Fruit fly (Drosophila melanogaster) whole organism, embryonic: ENCODE results near the gene CG33947.

Source experiments
- Antp ChIP-seq: fragments of 200-800 bp; sonication (Bioruptor generic); optimal IDR thresholded peaks from 3 replicates; lab custom pipeline; 2016; ENCODE audit warnings: missing biosample characterization, missing genetic modification characterization
- CG11560 ChIP-seq: fragments of 200-800 bp; sonication (Bioruptor generic); IDR thresholded peaks from 3 replicates; pipeline ENCODE4 v1.3.6; 2022; ENCODE audit warnings: missing biosample characterization, missing genetic modification characterization
- CG12071 ChIP-seq: fragments of 200-800 bp; sonication (Bioruptor generic); optimal IDR thresholded peaks from 3 replicates; lab custom pipeline; 2018; ENCODE audit warnings: missing biosample characterization, mild to moderate bottlenecking, missing genetic modification characterization
- CG13624 ChIP-seq: fragments of 200-800 bp; sonication (Bioruptor generic); optimal IDR thresholded peaks from 2 replicates; lab custom pipeline; 2016; ENCODE audit warnings: missing biosample characterization, missing genetic modification characterization
- CG14441 ChIP-seq: fragments of 200-800 bp; sonication (Bioruptor generic); IDR thresholded peaks from 2 replicates; pipeline ENCODE4 v1.3.6; 2022; ENCODE audit warnings: missing biosample characterization, missing genetic modification characterization
- CG14710 ChIP-seq: fragments of 200-800 bp; sonication (Bioruptor generic); optimal IDR thresholded peaks from 3 replicates; lab custom pipeline; 2019; ENCODE audit warnings: missing biosample characterization, mild to moderate bottlenecking, missing genetic modification characterization, moderate library complexity
- CG15479 ChIP-seq: fragments of 200-800 bp; sonication (Bioruptor generic); optimal IDR thresholded peaks from 3 replicates; lab custom pipeline; 2019; ENCODE audit warnings: missing biosample characterization, mild to moderate bottlenecking, missing genetic modification characterization, moderate library complexity
- CG1647 ChIP-seq: fragments of 200-800 bp; sonication (Bioruptor generic); optimal IDR thresholded peaks from 3 replicates; lab custom pipeline; 2016; ENCODE audit warnings: missing biosample characterization, missing genetic modification characterization
- CG18619 ChIP-seq: fragments of 200-800 bp; sonication (Bioruptor generic); optimal IDR thresholded peaks from 3 replicates; lab custom pipeline; 2017; ENCODE audit warnings: missing biosample characterization, mild to moderate bottlenecking, missing genetic modification characterization
- CG2889 ChIP-seq: fragments of 200-800 bp; sonication (Bioruptor generic); IDR thresholded peaks from 3 replicates; pipeline ENCODE4 v1.3.6; 2022; ENCODE audit warnings: missing biosample characterization, missing genetic modification characterization
- CG3065 ChIP-seq: fragments of 200-800 bp; sonication (Bioruptor generic); optimal IDR thresholded peaks from 2 replicates; lab custom pipeline; 2016; ENCODE audit warnings: missing biosample characterization, missing genetic modification characterization
- CG31441 ChIP-seq: fragments of 200-800 bp; sonication (Bioruptor generic); IDR thresholded peaks from 2 replicates; pipeline ENCODE4 v1.3.6; 2022; ENCODE audit warnings: missing biosample characterization, missing genetic modification characterization
- CG3407 ChIP-seq: fragments of 200-800 bp; sonication (Bioruptor generic); optimal IDR thresholded peaks from 2 replicates; lab custom pipeline; 2018; ENCODE audit warnings: missing biosample characterization, mild to moderate bottlenecking, missing genetic modification characterization
- CG42726 ChIP-seq: fragments of 200-800 bp; sonication (Bioruptor generic); IDR thresholded peaks from 2 replicates; pipeline ENCODE4 v1.3.6; 2022; ENCODE audit warnings: missing biosample characterization, missing genetic modification characterization; ENCODE audit not compliant: partially characterized antibody
- CG4617 ChIP-seq: fragments of 200-800 bp; sonication (Bioruptor generic); optimal IDR thresholded peaks from 3 replicates; lab custom pipeline; 2016; ENCODE audit warnings: missing biosample characterization, missing genetic modification characterization, borderline replicate concordance
- CG4820 ChIP-seq: fragments of 200-800 bp; sonication (Bioruptor generic); optimal IDR thresholded peaks from 3 replicates; lab custom pipeline; 2016; ENCODE audit warnings: missing biosample characterization, missing genetic modification characterization
- CG6791 ChIP-seq: fragments of 200-800 bp; sonication (Bioruptor generic); IDR thresholded peaks from 3 replicates; pipeline ENCODE4 v1.3.6; 2022; ENCODE audit warnings: missing biosample characterization, missing genetic modification characterization; ENCODE audit not compliant: partially characterized antibody
- CG6813 ChIP-seq: fragments of 200-800 bp; sonication (Bioruptor generic); optimal IDR thresholded peaks from 2 replicates; lab custom pipeline; 2017; ENCODE audit warnings: missing biosample characterization, missing genetic modification characterization, mild to moderate bottlenecking, moderate library complexity, missing genetic modification reagents
- CG7786 ChIP-seq: fragments of 200-800 bp; sonication (Bioruptor generic); optimal IDR thresholded peaks from 2 replicates; lab custom pipeline; 2016; ENCODE audit warnings: missing biosample characterization, missing genetic modification characterization
- CG8478 ChIP-seq: fragments of >200 bp; optimal IDR thresholded peaks from 2 replicates; lab custom pipeline; 2018
- CG9437 ChIP-seq: fragments of 200-800 bp; sonication (Bioruptor generic); optimal IDR thresholded peaks from 2 replicates; lab custom pipeline; 2018; ENCODE audit warnings: missing biosample characterization, mild to moderate bottlenecking, missing genetic modification characterization
- Deaf1 ChIP-seq: fragments of 200-800 bp; optimal IDR thresholded peaks from 3 replicates; lab custom pipeline; 2019; ENCODE audit warnings: missing biosample characterization, mild to moderate bottlenecking, missing genetic modification characterization, moderate library complexity
- E2f1 ChIP-seq: fragments of 200-800 bp; sonication (Bioruptor generic); IDR thresholded peaks from 2 replicates; pipeline ENCODE4 v1.3.6; 2022; ENCODE audit warnings: missing biosample characterization, missing genetic modification characterization
- Eip74EF ChIP-seq, 2 experiments: fragments of 200-800 bp in 1 of 2; fragments of >200 bp in 1 of 2; sonication (Bioruptor generic) in 1 of 2; optimal IDR thresholded peaks; 2 replicates each; lab custom pipeline; 2017 to 2019; ENCODE audit warnings: missing biosample characterization in 2 of 2, missing genetic modification characterization in 2 of 2, mild to moderate bottlenecking in 1 of 2, moderate library complexity in 1 of 2
- GATAe ChIP-seq: fragments of 200-800 bp; sonication (Bioruptor generic); conservative IDR thresholded peaks from 2 replicates; pipeline ENCODE4 v1.3.6; 2022; ENCODE audit warnings: missing biosample characterization, missing genetic modification characterization
- Hand ChIP-seq: fragments of 200-800 bp; sonication (Bioruptor generic); optimal IDR thresholded peaks from 2 replicates; lab custom pipeline; 2017; ENCODE audit warnings: mild to moderate bottlenecking, missing biosample characterization, missing genetic modification reagents, missing genetic modification characterization
- Hr51 ChIP-seq, 2 experiments: fragments of 200-800 bp; sonication (Bioruptor generic); optimal IDR thresholded peaks; 2 replicates in 1 of 2; 3 replicates in 1 of 2; lab custom pipeline; 2016 to 2018; ENCODE audit warnings: missing biosample characterization in 2 of 2, missing genetic modification characterization in 2 of 2, mild to moderate bottlenecking in 1 of 2, moderate library complexity in 1 of 2
- Mes4 ChIP-seq: fragments of 200-800 bp; sonication (Bioruptor generic); optimal IDR thresholded peaks from 2 replicates; lab custom pipeline; 2016; ENCODE audit warnings: missing biosample characterization, missing genetic modification characterization
- NC2α ChIP-seq: fragments of 200-800 bp; sonication (Bioruptor generic); optimal IDR thresholded peaks from 2 replicates; lab custom pipeline; 2016; ENCODE audit warnings: missing biosample characterization, missing genetic modification characterization
- Nf-YB ChIP-seq: fragments of 200-800 bp; sonication (Bioruptor generic); optimal IDR thresholded peaks from 3 replicates; lab custom pipeline; 2019; ENCODE audit warnings: missing biosample characterization, mild to moderate bottlenecking, missing genetic modification characterization, moderate library complexity
- Scr ChIP-seq: fragments of 200-800 bp; sonication (Bioruptor generic); IDR thresholded peaks from 2 replicates; pipeline ENCODE4 v1.3.6; 2022; ENCODE audit warnings: missing biosample characterization, missing genetic modification characterization; ENCODE audit not compliant: partially characterized antibody
- Sin3A ChIP-seq: fragments of >200 bp; optimal IDR thresholded peaks from 2 replicates; lab custom pipeline; 2018
- Sox102F ChIP-seq: fragments of 200-800 bp; sonication (Bioruptor generic); optimal IDR thresholded peaks from 2 replicates; lab custom pipeline; 2018; ENCODE audit warnings: missing biosample characterization, mild to moderate bottlenecking, missing genetic modification characterization, moderate library complexity
- aop ChIP-seq: fragments of 200-800 bp; sonication (Bioruptor generic); IDR thresholded peaks from 2 replicates; pipeline ENCODE4 v1.3.6; 2022; ENCODE audit warnings: missing biosample characterization, missing genetic modification characterization
- ato ChIP-seq: fragments of 200-800 bp; sonication (Bioruptor generic); IDR thresholded peaks from 2 replicates; pipeline ENCODE4 v1.3.6; 2022; ENCODE audit warnings: missing biosample characterization, missing genetic modification characterization; ENCODE audit not compliant: partially characterized antibody
- bcd ChIP-seq: fragments of 200-800 bp; sonication (Bioruptor generic); optimal IDR thresholded peaks from 2 replicates; lab custom pipeline; 2017; ENCODE audit warnings: missing biosample characterization, mild to moderate bottlenecking, missing genetic modification characterization
- cato ChIP-seq: fragments of 200-800 bp; sonication (Bioruptor generic); optimal IDR thresholded peaks from 2 replicates; lab custom pipeline; 2016; ENCODE audit warnings: missing biosample characterization, missing genetic modification characterization, borderline replicate concordance
- cwo ChIP-seq: fragments of 200-800 bp; sonication (Bioruptor generic); optimal IDR thresholded peaks from 3 replicates; lab custom pipeline; 2017; ENCODE audit warnings: missing biosample characterization, missing genetic modification characterization, mild to moderate bottlenecking, moderate library complexity, missing genetic modification reagents
- dan ChIP-seq: fragments of 200-800 bp; sonication (Bioruptor generic); IDR thresholded peaks from 2 replicates; pipeline ENCODE4 v1.3.6; 2022; ENCODE audit warnings: missing biosample characterization, missing genetic modification characterization
- gsb ChIP-seq: fragments of 200-800 bp; sonication (Bioruptor generic); IDR thresholded peaks from 2 replicates; pipeline ENCODE4 v1.3.6; 2022; ENCODE audit warnings: missing biosample characterization, missing genetic modification characterization
- hbn ChIP-seq: fragments of 200-800 bp; sonication (Bioruptor generic); IDR thresholded peaks from 2 replicates; pipeline ENCODE4 v1.3.6; 2022; ENCODE audit warnings: missing biosample characterization, missing genetic modification characterization; ENCODE audit not compliant: partially characterized antibody
- nerfin-1 ChIP-seq: fragments of 200-800 bp; sonication (Bioruptor generic); optimal IDR thresholded peaks from 3 replicates; lab custom pipeline; 2019; ENCODE audit warnings: missing biosample characterization, mild to moderate bottlenecking, missing genetic modification characterization, moderate library complexity
- odd ChIP-seq: fragments of 200-800 bp; sonication (Bioruptor generic); optimal IDR thresholded peaks from 2 replicates; lab custom pipeline; 2017; ENCODE audit warnings: missing biosample characterization, mild to moderate bottlenecking, missing genetic modification characterization
- peb ChIP-seq: fragments of 200-800 bp; sonication (Bioruptor generic); IDR thresholded peaks from 2 replicates; pipeline ENCODE4 v1.3.6; 2022; ENCODE audit warnings: missing biosample characterization, missing genetic modification characterization
- pnt ChIP-seq: fragments of 200-800 bp; sonication (Bioruptor generic); optimal IDR thresholded peaks from 3 replicates; lab custom pipeline; 2016; ENCODE audit warnings: missing biosample characterization, missing genetic modification characterization
- ranshi ChIP-seq: fragments of 200-800 bp; sonication (Bioruptor generic); IDR thresholded peaks from 2 replicates; pipeline ENCODE4 v1.3.6; 2022; ENCODE audit warnings: missing biosample characterization, missing genetic modification characterization
- sens ChIP-seq: fragments of 200-800 bp; sonication (Bioruptor generic); peaks from one replicate; lab custom pipeline; 2016; ENCODE audit warnings: missing biosample characterization, missing genetic modification characterization
- sens-2 ChIP-seq: fragments of 200-800 bp; sonication (Bioruptor generic); IDR thresholded peaks from 2 replicates; pipeline ENCODE4 v1.3.6; 2022; ENCODE audit warnings: missing biosample characterization, missing genetic modification characterization
- sqz ChIP-seq: fragments of 200-800 bp; sonication (Bioruptor generic); optimal IDR thresholded peaks from 3 replicates; lab custom pipeline; 2018; ENCODE audit warnings: missing biosample characterization, mild to moderate bottlenecking, missing genetic modification characterization
- wdn ChIP-seq: fragments of 200-800 bp; sonication (Bioruptor generic); IDR thresholded peaks from 2 replicates; pipeline ENCODE4 v1.3.6; 2022; ENCODE audit warnings: missing biosample characterization, missing genetic modification characterization
- zen2 ChIP-seq: fragments of 200-800 bp; sonication (Bioruptor generic); IDR thresholded peaks from 3 replicates; pipeline ENCODE4 v1.3.6; 2022; ENCODE audit warnings: missing biosample characterization, missing genetic modification characterization; ENCODE audit not compliant: partially characterized antibody

Gene CG33947

dm6 chr3L:11119901-11120418 is 23.7 kb downstream of the CG33947 start (continued):
- TF ChIP-seq CG15479 (GFP tag; lab: Kevin White, UChicago), result peak; percentile 77
- TF ChIP-seq CG3065 (GFP tag; lab: Kevin White, UChicago), result no peak
- TF ChIP-seq cato (GFP tag; lab: Kevin White, UChicago), result no peak
- TF ChIP-seq E2f1 (GFP tag; lab: Robert Waterston, UW), result no peak
- no peak for TF ChIP-seq dan (GFP tag; lab: Robert Waterston, UW)
- peak; percentile 52 for TF ChIP-seq CG3407 (GFP tag; lab: Kevin White, UChicago)
- peak; percentile 71 for TF ChIP-seq CG6813 (GFP tag; lab: Kevin White, UChicago)
- no peak for TF ChIP-seq sens-2 (GFP tag; lab: Robert Waterston, UW)
- TF ChIP-seq CG2889 (GFP tag; lab: Robert Waterston, UW), result no peak
- TF ChIP-seq Sin3A (lab: Kevin White, UChicago), result no peak
- TF ChIP-seq CG8478, result peak; percentile 88
- TF ChIP-seq GATAe (GFP tag; lab: Robert Waterston, UW), result no peak
- no peak for TF ChIP-seq CG1647
- no peak for TF ChIP-seq Sox102F (GFP tag; lab: Kevin White, UChicago)
- no peak for TF ChIP-seq sqz (GFP tag; lab: Kevin White, UChicago)
- no peak for TF ChIP-seq ranshi (GFP tag; lab: Robert Waterston, UW)
- TF ChIP-seq cwo (GFP tag; lab: Kevin White, UChicago), result no peak
- no peak for TF ChIP-seq wdn
- TF ChIP-seq zen2 (GFP tag; lab: Robert Waterston, UW), result no peak
- TF ChIP-seq CG11560, result no peak
- TF ChIP-seq NC2α (GFP tag; lab: Kevin White, UChicago), result no peak
- TF ChIP-seq CG4820 (GFP tag; lab: Kevin White, UChicago), result no peak
- no peak for TF ChIP-seq Nf-YB (GFP tag; lab: Kevin White, UChicago)
- no peak for TF ChIP-seq ato (GFP tag; lab: Robert Waterston, UW)
- no peak for TF ChIP-seq Mes4
- TF ChIP-seq CG14441 (GFP tag; lab: Robert Waterston, UW), result no peak
- TF ChIP-seq odd (GFP tag; lab: Kevin White, UChicago), result peak; percentile 47
- TF ChIP-seq CG4617 (GFP tag; lab: Kevin White, UChicago), result no peak
- TF ChIP-seq pnt, result no peak
- no peak for TF ChIP-seq CG18619 (GFP tag; lab: Kevin White, UChicago)
- TF ChIP-seq aop (GFP tag; lab: Robert Waterston, UW), result no peak
- no peak for TF ChIP-seq gsb (GFP tag; lab: Robert Waterston, UW)
- no peak for TF ChIP-seq Eip74EF (GFP tag; optimal IDR thresholded peaks at IDR 0.05; lab: Kevin White, UChicago)
- no peak for TF ChIP-seq CG14710 (tag; lab: Kevin White, UChicago)
- no peak for TF ChIP-seq Scr (GFP tag; lab: Robert Waterston, UW)
- peak; percentile 36 for TF ChIP-seq CG13624 (GFP tag; lab: Kevin White, UChicago)
- TF ChIP-seq nerfin-1 (tag; lab: Kevin White, UChicago), result peak; percentile 83
- no peak for TF ChIP-seq CG6791
- no peak for TF ChIP-seq hbn (GFP tag; lab: Robert Waterston, UW)
- TF ChIP-seq Hr51 (GFP tag; optimal IDR thresholded peaks at IDR 0.05; lab: Kevin White, UChicago), result peak in 1 of 2 experiments; percentile 29
- TF ChIP-seq CG42726 (GFP tag; lab: Robert Waterston, UW), result no peak
- TF ChIP-seq peb (GFP tag; lab: Robert Waterston, UW), result no peak
- TF ChIP-seq CG9437, result no peak
- no peak for TF ChIP-seq Hand
- no peak for TF ChIP-seq CG7786 (GFP tag; lab: Kevin White, UChicago)
- TF ChIP-seq Antp, result no peak
- TF ChIP-seq sens, result no peak
- TF ChIP-seq bcd (GFP tag; lab: Kevin White, UChicago), result no peak
- peak; percentile 58 for TF ChIP-seq Deaf1
- TF ChIP-seq CG12071 (GFP tag; lab: Kevin White, UChicago), result peak; percentile 68
- TF ChIP-seq CG31441 (GFP tag; lab: Robert Waterston, UW), result no peak
